Fruit fly (Drosophila melanogaster): ENCODE measurements around the gene CG9922.

- TF ChIP-seq Dll (optimal IDR thresholded peaks at IDR 0.05) (no peak), CG8478 (optimal IDR thresholded peaks at IDR 0.05) (no peak)
Measured at dm6 chr3R:14061049-14061987, 25.1 kb upstream of the CG9922 start.

Measured in whole organism.